Fruit fly (Drosophila melanogaster) whole organism, adult: ENCODE measurements around the gene His4r.

Experiments used
- CG11617 ChIP-seq: fragments of 200-800 bp; sonication (Bioruptor generic); optimal IDR thresholded peaks from 2 replicates; lab custom pipeline; 2017; ENCODE audit warnings: mild to moderate bottlenecking, missing biosample characterization, missing genetic modification reagents, missing genetic modification characterization
- CG12768 ChIP-seq: fragments of 200-800 bp; sonication (Bioruptor generic); optimal IDR thresholded peaks from 2 replicates; lab custom pipeline; 2017; ENCODE audit warnings: missing biosample characterization, missing genetic modification characterization, mild to moderate bottlenecking, moderate library complexity, missing genetic modification reagents
- CG14711 ChIP-seq: fragments of 200-800 bp; sonication (Bioruptor generic); optimal IDR thresholded peaks from 2 replicates; lab custom pipeline; 2018; ENCODE audit warnings: missing biosample characterization, mild to moderate bottlenecking, missing genetic modification characterization, moderate library complexity
- CG1620 ChIP-seq: fragments of 200-800 bp; sonication (Bioruptor generic); optimal IDR thresholded peaks from 2 replicates; lab custom pipeline; 2016; ENCODE audit warnings: missing biosample characterization, missing genetic modification characterization
- CG33017 ChIP-seq: fragments of 200-800 bp; sonication (Bioruptor generic); optimal IDR thresholded peaks from 2 replicates; lab custom pipeline; 2018; ENCODE audit warnings: missing biosample characterization, mild to moderate bottlenecking, missing genetic modification characterization, moderate library complexity
- CG5204 ChIP-seq: fragments of 200-800 bp; sonication (Bioruptor generic); optimal IDR thresholded peaks from 2 replicates; lab custom pipeline; 2016; ENCODE audit warnings: missing biosample characterization, missing genetic modification characterization
- CG7045 ChIP-seq: fragments of 200-800 bp; sonication (Bioruptor generic); optimal IDR thresholded peaks from 2 replicates; lab custom pipeline; 2017; ENCODE audit warnings: missing biosample characterization, mild to moderate bottlenecking, missing genetic modification characterization
- CG7101 ChIP-seq: fragments of 200-800 bp; sonication (Bioruptor generic); optimal IDR thresholded peaks from 2 replicates; lab custom pipeline; 2018; ENCODE audit warnings: missing biosample characterization, mild to moderate bottlenecking, missing genetic modification characterization, moderate library complexity
- Clk ChIP-seq: fragments of 200-800 bp; sonication (Bioruptor generic); optimal IDR thresholded peaks from 2 replicates; lab custom pipeline; 2017; ENCODE audit warnings: missing biosample characterization, missing genetic modification characterization
- Crg-1 ChIP-seq: fragments of 200-800 bp; sonication (Bioruptor generic); optimal IDR thresholded peaks from 2 replicates; lab custom pipeline; 2016; ENCODE audit warnings: missing biosample characterization, missing genetic modification characterization
- Hr96 ChIP-seq: fragments of 200-800 bp; sonication (Bioruptor generic); optimal IDR thresholded peaks from 2 replicates; lab custom pipeline; 2016; ENCODE audit warnings: missing biosample characterization, missing genetic modification characterization
- Mnt ChIP-seq: fragments of 200-800 bp; sonication (Bioruptor generic); optimal IDR thresholded peaks from 2 replicates; lab custom pipeline; 2016; ENCODE audit warnings: missing biosample characterization, mild to moderate bottlenecking, missing genetic modification characterization
- bab1 ChIP-seq: fragments of 200-800 bp; sonication (Bioruptor generic); optimal IDR thresholded peaks from 3 replicates; lab custom pipeline; 2019; ENCODE audit warnings: missing biosample characterization, mild to moderate bottlenecking, missing genetic modification characterization, moderate library complexity
- cic ChIP-seq: fragments of 200-800 bp; sonication (Bioruptor generic); optimal IDR thresholded peaks from 2 replicates; lab custom pipeline; 2017; ENCODE audit warnings: missing biosample characterization, mild to moderate bottlenecking, missing genetic modification characterization, moderate library complexity
- cnc ChIP-seq, 2 experiments: fragments of >200 bp; optimal IDR thresholded peaks; 2 replicates each; lab custom pipeline; 2017
- kay ChIP-seq: fragments of 200-800 bp; sonication (Bioruptor generic); peaks from one replicate; lab custom pipeline; 2016; ENCODE audit warnings: missing biosample characterization, missing genetic modification characterization, borderline replicate concordance
- ovo ChIP-seq: fragments of 200-800 bp; sonication (Bioruptor generic); optimal IDR thresholded peaks from 2 replicates; lab custom pipeline; 2016; ENCODE audit warnings: missing biosample characterization, missing genetic modification characterization
- pad ChIP-seq: fragments of 200-800 bp; sonication (Bioruptor generic); optimal IDR thresholded peaks from 3 replicates; lab custom pipeline; 2017; ENCODE audit warnings: missing biosample characterization, missing genetic modification characterization, mild to moderate bottlenecking, moderate library complexity, missing genetic modification reagents
- tj ChIP-seq: fragments of 200-800 bp; sonication (Bioruptor generic); optimal IDR thresholded peaks from 3 replicates; lab custom pipeline; 2017; ENCODE audit warnings: missing biosample characterization, mild to moderate bottlenecking, missing genetic modification characterization, moderate library complexity
- toe ChIP-seq: fragments of 200-800 bp; sonication (Bioruptor generic); optimal IDR thresholded peaks from 2 replicates; lab custom pipeline; 2016; ENCODE audit warnings: missing biosample characterization, missing genetic modification characterization

His4r gene

dm6 chr3R:14654231-14654975 lies 28.8 kb downstream of the His4r start:
- no peak for TF ChIP-seq toe (GFP tag; lab: Kevin White, UChicago)
- no peak for TF ChIP-seq bab1
- no peak for TF ChIP-seq CG1620 (GFP tag; lab: Kevin White, UChicago)
- TF ChIP-seq cic: no peak
- no peak for TF ChIP-seq CG7045 (GFP tag; lab: Kevin White, UChicago)
- TF ChIP-seq pad (GFP tag; lab: Kevin White, UChicago): no peak
- no peak for TF ChIP-seq CG7101 (tag; lab: Kevin White, UChicago)
- TF ChIP-seq cnc (optimal IDR thresholded peaks at IDR 0.05; lab: Kevin White, UChicago): peak in 1 of 2 experiments; percentile 52
- TF ChIP-seq CG33017 (tag; lab: Kevin White, UChicago): no peak
- TF ChIP-seq Clk (GFP tag; lab: Kevin White, UChicago): no peak
- TF ChIP-seq Hr96 (GFP tag; lab: Kevin White, UChicago): no peak
- TF ChIP-seq CG11617 (GFP tag; lab: Kevin White, UChicago): no peak
- no peak for TF ChIP-seq CG5204
- TF ChIP-seq kay (GFP tag; lab: Kevin White, UChicago): peak; percentile 57
- peak; percentile 35 for TF ChIP-seq Crg-1
- no peak for TF ChIP-seq CG12768
- TF ChIP-seq tj: peak; percentile 98
- no peak for TF ChIP-seq CG14711 (tag; lab: Kevin White, UChicago)
- no peak for TF ChIP-seq ovo (GFP tag; lab: Kevin White, UChicago)
- no peak for TF ChIP-seq Mnt

- TF ChIP-seq toe (GFP tag; lab: Kevin White, UChicago) (peak; percentile 95), Clk (GFP tag; lab: Kevin White, UChicago) (peak; percentile 86), CG11617 (GFP tag; lab: Kevin White, UChicago) (peak; percentile 94), cic (peak; percentile 83), CG7101 (tag; lab: Kevin White, UChicago) (peak; percentile 95), CG5204 (peak; percentile 92), CG12768 (peak; percentile 98), CG33017 (tag; lab: Kevin White, UChicago) (peak; percentile 96), kay (GFP tag; lab: Kevin White, UChicago) (peak; percentile 99), CG7045 (GFP tag; lab: Kevin White, UChicago) (peak; percentile 92), Crg-1 (peak; percentile 77), Mnt (peak; percentile 87), tj (no peak), ovo (GFP tag; lab: Kevin White, UChicago) (peak; percentile 17), CG1620 (GFP tag; lab: Kevin White, UChicago) (peak; percentile 93), CG14711 (tag; lab: Kevin White, UChicago) (peak; percentile 100), pad (GFP tag; lab: Kevin White, UChicago) (peak; percentile 82), cnc (optimal IDR thresholded peaks at IDR 0.05; lab: Kevin White, UChicago) (no peak), bab1 (peak; percentile 92), Hr96 (GFP tag; lab: Kevin White, UChicago) (peak; percentile 94)
Measured at dm6 chr3R:14654976-14655896, 29.7 kb downstream of the His4r start.

dm6 chr3R:14655912-14656700 lies 30.6 kb downstream of the His4r start:
- TF ChIP-seq cic: no peak
- TF ChIP-seq bab1: no peak
- TF ChIP-seq cnc (optimal IDR thresholded peaks at IDR 0.05; lab: Kevin White, UChicago): no peak
- no peak for TF ChIP-seq Crg-1
- TF ChIP-seq pad (GFP tag; lab: Kevin White, UChicago): no peak
- TF ChIP-seq Clk (GFP tag; lab: Kevin White, UChicago): no peak
- TF ChIP-seq CG12768: no peak
- no peak for TF ChIP-seq Mnt
- TF ChIP-seq CG5204: no peak
- TF ChIP-seq tj: no peak
- TF ChIP-seq toe (GFP tag; lab: Kevin White, UChicago): no peak
- no peak for TF ChIP-seq CG14711 (tag; lab: Kevin White, UChicago)
- TF ChIP-seq CG7101 (tag; lab: Kevin White, UChicago): no peak
- TF ChIP-seq CG33017 (tag; lab: Kevin White, UChicago): no peak
- TF ChIP-seq CG11617 (GFP tag; lab: Kevin White, UChicago): no peak
- TF ChIP-seq CG7045 (GFP tag; lab: Kevin White, UChicago): no peak

dm6 chr3R:14656760-14657604 lies 31.4 kb downstream of the His4r start, which contains the start of gene CG3505:
Gene CG3505 (plus strand): TSS chr3R:14657447.
- TF ChIP-seq CG7045 (GFP tag; lab: Kevin White, UChicago): peak; percentile 66
- peak; percentile 50 for TF ChIP-seq CG33017 (tag; lab: Kevin White, UChicago)
- peak; percentile 37 for TF ChIP-seq Mnt
- no peak for TF ChIP-seq Hr96 (GFP tag; lab: Kevin White, UChicago)
- TF ChIP-seq ovo (GFP tag; lab: Kevin White, UChicago): no peak
- peak; percentile 4 for TF ChIP-seq pad (GFP tag; lab: Kevin White, UChicago)
- no peak for TF ChIP-seq Crg-1
- peak; percentile 68 for TF ChIP-seq cic
- no peak for TF ChIP-seq cnc (optimal IDR thresholded peaks at IDR 0.05; lab: Kevin White, UChicago)
- no peak for TF ChIP-seq toe (GFP tag; lab: Kevin White, UChicago)
- no peak for TF ChIP-seq CG5204
- peak; percentile 17 for TF ChIP-seq CG12768
- no peak for TF ChIP-seq CG1620 (GFP tag; lab: Kevin White, UChicago)
- TF ChIP-seq kay (GFP tag; lab: Kevin White, UChicago): no peak
- TF ChIP-seq Clk (GFP tag; lab: Kevin White, UChicago): no peak
- peak; percentile 24 for TF ChIP-seq CG14711 (tag; lab: Kevin White, UChicago)
- no peak for TF ChIP-seq tj
- TF ChIP-seq bab1: peak; percentile 40
- peak; percentile 47 for TF ChIP-seq CG7101 (tag; lab: Kevin White, UChicago)
- TF ChIP-seq CG11617 (GFP tag; lab: Kevin White, UChicago): no peak
